Fruit fly (Drosophila melanogaster) whole organism, pupa: Measurements from ENCODE around the gene CG9664.

Source experiments
- CG13204 ChIP-seq: fragments of 200-800 bp; sonication (Bioruptor generic); optimal IDR thresholded peaks from 2 replicates; lab custom pipeline; 2018; ENCODE audit warnings: missing biosample characterization, mild to moderate bottlenecking, missing genetic modification characterization, moderate library complexity
- CG34367 ChIP-seq: fragments of 200-800 bp; sonication (Bioruptor generic); optimal IDR thresholded peaks from 2 replicates; lab custom pipeline; 2018; ENCODE audit warnings: missing biosample characterization, mild to moderate bottlenecking, missing genetic modification characterization
- CG8301 ChIP-seq: fragments of 200-800 bp; sonication (Bioruptor generic); optimal IDR thresholded peaks from 2 replicates; lab custom pipeline; 2018; ENCODE audit warnings: missing biosample characterization, mild to moderate bottlenecking, missing genetic modification characterization
- D1 ChIP-seq: fragments of 200-800 bp; sonication (Bioruptor generic); optimal IDR thresholded peaks from 2 replicates; lab custom pipeline; 2018; ENCODE audit warnings: missing biosample characterization, mild to moderate bottlenecking, missing genetic modification characterization, moderate library complexity
- EcR ChIP-seq: fragments of 200-800 bp; sonication (Bioruptor generic); optimal IDR thresholded peaks from 3 replicates; lab custom pipeline; 2019; ENCODE audit warnings: missing biosample characterization, missing genetic modification characterization, mild to moderate bottlenecking, moderate library complexity, missing genetic modification reagents
- Ets98B ChIP-seq: fragments of 200-800 bp; sonication (Bioruptor generic); IDR thresholded peaks from 2 replicates; pipeline ENCODE4 v1.3.6; 2022; ENCODE audit warnings: missing biosample characterization, missing genetic modification characterization
- fd96Ca ChIP-seq: fragments of 200-800 bp; sonication (Bioruptor generic); IDR thresholded peaks from 3 replicates; pipeline ENCODE4 v1.3.6; 2022; ENCODE audit warnings: missing biosample characterization, missing genetic modification characterization
- rn ChIP-seq: fragments of 200-800 bp; sonication (Bioruptor generic); IDR thresholded peaks from 2 replicates; pipeline ENCODE4 v1.3.6; 2022; ENCODE audit warnings: missing biosample characterization, missing genetic modification characterization

- TF ChIP-seq CG8301 (tag; lab: Kevin White, UChicago) (no peak), CG34367 (tag; lab: Kevin White, UChicago) (no peak), rn (GFP tag; lab: Robert Waterston, UW) (no peak), CG13204 (GFP tag; lab: Kevin White, UChicago) (no peak), fd96Ca (GFP tag; lab: Robert Waterston, UW) (0 out of 3 replicates have a peak, but pooled peaks have one; percentile 60), Ets98B (GFP tag; lab: Robert Waterston, UW) (peak; percentile 28; the same call in 1 of the 2 replicates), EcR (GFP tag; lab: Kevin White, UChicago) (no peak), D1 (tag; lab: Kevin White, UChicago) (no peak)
Measured at dm6 chr2L:3246030-3246429, 48.5 kb downstream of the CG9664 start.
